Fruit fly (Drosophila melanogaster) whole organism, pupa: ENCODE data around the gene mTTF.

Experiments
- CG13204 ChIP-seq: fragments of 200-800 bp; sonication (Bioruptor generic); optimal IDR thresholded peaks from 2 replicates; lab custom pipeline; 2018; ENCODE audit warnings: missing biosample characterization, mild to moderate bottlenecking, missing genetic modification characterization, moderate library complexity
- CG15710 ChIP-seq: fragments of 200-800 bp; sonication (Bioruptor generic); optimal IDR thresholded peaks from 2 replicates; lab custom pipeline; 2018; ENCODE audit warnings: missing biosample characterization, mild to moderate bottlenecking, missing genetic modification characterization, moderate library complexity
- CG32121 ChIP-seq: fragments of 200-800 bp; sonication (Bioruptor generic); IDR thresholded peaks from 2 replicates; pipeline ENCODE4 v1.3.6; 2022; ENCODE audit warnings: missing biosample characterization, missing genetic modification characterization
- CG8301 ChIP-seq: fragments of 200-800 bp; sonication (Bioruptor generic); optimal IDR thresholded peaks from 2 replicates; lab custom pipeline; 2018; ENCODE audit warnings: missing biosample characterization, mild to moderate bottlenecking, missing genetic modification characterization
- CG9948 ChIP-seq: fragments of 200-800 bp; sonication (Bioruptor generic); optimal IDR thresholded peaks from 2 replicates; lab custom pipeline; 2018; ENCODE audit warnings: missing biosample characterization, mild to moderate bottlenecking, missing genetic modification characterization, moderate library complexity
- EcR ChIP-seq: fragments of 200-800 bp; sonication (Bioruptor generic); optimal IDR thresholded peaks from 3 replicates; lab custom pipeline; 2019; ENCODE audit warnings: missing biosample characterization, missing genetic modification characterization, mild to moderate bottlenecking, moderate library complexity, missing genetic modification reagents
- Ets98B ChIP-seq: fragments of 200-800 bp; sonication (Bioruptor generic); IDR thresholded peaks from 2 replicates; pipeline ENCODE4 v1.3.6; 2022; ENCODE audit warnings: missing biosample characterization, missing genetic modification characterization
- Snoo ChIP-seq: fragments of 200-800 bp; sonication (Bioruptor generic); optimal IDR thresholded peaks from 3 replicates; lab custom pipeline; 2017; ENCODE audit warnings: missing biosample characterization, mild to moderate bottlenecking, missing genetic modification characterization, inconsistent platforms
- gl ChIP-seq: fragments of 200-800 bp; sonication (Bioruptor generic); optimal IDR thresholded peaks from 2 replicates; lab custom pipeline; 2018; ENCODE audit warnings: missing biosample characterization, mild to moderate bottlenecking, missing genetic modification characterization
- rn ChIP-seq: fragments of 200-800 bp; sonication (Bioruptor generic); IDR thresholded peaks from 2 replicates; pipeline ENCODE4 v1.3.6; 2022; ENCODE audit warnings: missing biosample characterization, missing genetic modification characterization

DNA sequence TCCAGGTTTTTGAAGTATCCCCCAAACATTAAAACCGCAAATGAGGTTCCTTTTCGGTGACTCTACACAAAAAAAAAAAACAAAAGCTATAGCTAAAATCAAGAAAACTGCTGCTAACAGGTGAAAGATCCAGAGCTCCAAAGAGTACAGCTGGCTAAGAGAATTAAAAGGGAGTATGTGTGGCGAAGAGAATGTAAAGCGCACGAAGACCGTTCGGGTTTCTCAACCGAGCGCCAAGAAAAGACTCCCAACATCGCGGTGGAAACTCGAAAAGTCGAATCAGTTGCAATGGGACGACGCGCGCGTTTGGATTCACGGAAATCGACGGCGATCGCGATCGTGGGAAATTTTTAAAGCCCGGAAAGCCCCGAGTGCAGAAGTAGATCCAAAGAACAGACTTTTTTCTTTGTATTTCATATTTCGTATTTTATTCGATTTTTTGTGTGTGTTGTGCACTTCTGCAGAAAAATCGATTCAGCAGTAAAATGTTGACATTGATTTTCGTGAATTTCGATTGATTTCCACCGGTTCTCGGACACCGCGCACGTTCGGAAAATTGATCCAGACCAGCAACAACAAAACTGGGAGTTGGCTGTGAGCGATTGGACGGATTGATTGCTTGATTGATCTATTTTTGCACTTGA lies 47.8 kb downstream of the mTTF start:
- no peak for TF ChIP-seq gl
- no peak for TF ChIP-seq rn (GFP tag; lab: Robert Waterston, UW)
- TF ChIP-seq Ets98B (GFP tag; lab: Robert Waterston, UW) = peak; percentile 19; the same call in 1 of the 2 replicates
- peak; percentile 19 for TF ChIP-seq CG13204 (GFP tag; lab: Kevin White, UChicago)
- no peak for TF ChIP-seq EcR (GFP tag; lab: Kevin White, UChicago)
- TF ChIP-seq CG15710 (tag; lab: Kevin White, UChicago) = no peak
- no peak for TF ChIP-seq CG32121 (GFP tag; lab: Robert Waterston, UW)
- TF ChIP-seq CG9948 (tag; lab: Kevin White, UChicago) = no peak
- TF ChIP-seq Snoo (tag; lab: Kevin White, UChicago) = no peak
- no peak for TF ChIP-seq CG8301 (tag; lab: Kevin White, UChicago)
